Worm (Caenorhabditis elegans): ENCODE data around the gene srg-64.

srg-64 gene

DNA sequence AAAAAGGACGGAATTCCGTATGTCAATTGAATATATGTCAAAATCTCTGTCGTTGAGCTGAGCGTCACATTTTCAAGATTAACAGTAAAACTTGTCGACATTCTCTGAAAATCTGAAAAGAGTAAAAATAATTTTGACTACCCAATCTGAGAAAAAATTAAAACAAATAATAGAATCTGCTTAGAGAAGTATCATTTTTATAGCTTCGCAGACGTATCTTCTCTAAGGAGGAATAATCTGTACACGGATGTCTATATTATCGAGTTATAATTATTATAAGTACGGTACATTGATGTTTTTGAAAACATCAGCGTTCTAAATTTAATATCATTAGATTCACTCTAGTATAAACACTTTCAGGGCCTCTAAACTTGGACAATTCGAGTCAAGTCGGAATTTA, at the start of gene srg-64:
srg-64 (minus strand) TSS at position 101 of the 400 bp plus-strand sequence.
- TF ChIP-seq ref-1 (GFP tag; conservative IDR thresholded peaks at IDR 0.05) (no peak), med-1 (GFP tag; optimal IDR thresholded peaks at IDR 0.05; ENCODE audit: insufficient read depth) (no peak), ztf-29 (GFP tag; IDR thresholded peaks at IDR 0.05) (no peak), T22C8.4 (GFP tag; IDR thresholded peaks at IDR 0.05) (no peak), ztf-23 (GFP tag; IDR thresholded peaks at IDR 0.05) (no peak), cog-1 (tag; optimal IDR thresholded peaks at IDR 0.05) (no peak), tab-1 (GFP tag; IDR thresholded peaks at IDR 0.05) (no peak), klf-2 (GFP tag; conservative IDR thresholded peaks at IDR 0.05) (no peak), flt-1 (GFP tag; IDR thresholded peaks at IDR 0.05) (no peak)

DNA sequence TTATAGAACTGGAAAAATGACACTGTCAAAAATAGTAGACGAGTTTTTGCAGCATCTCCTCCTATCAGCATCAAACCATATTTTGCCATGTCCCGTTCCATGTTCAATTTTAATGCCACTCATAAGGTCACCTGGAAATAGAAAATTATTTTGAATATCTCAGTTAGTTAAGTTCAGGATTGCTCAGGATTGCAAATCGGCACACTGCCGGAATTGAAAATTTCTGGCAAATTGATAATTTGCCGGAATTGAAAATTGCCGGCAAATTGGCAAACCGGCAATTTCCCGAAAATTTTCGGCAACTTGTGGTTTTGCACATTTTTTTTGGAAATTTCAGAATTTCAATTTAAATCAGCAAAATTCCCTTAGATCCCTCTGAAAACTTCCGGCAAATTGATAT, 46.3 kb upstream of the srg-64 start, which contains the start of gene Y7A5A.5:
Y7A5A.5 (minus strand) TSS at position 101 of the 400 bp plus-strand sequence.
- no peak for TF ChIP-seq med-1 (GFP tag; optimal IDR thresholded peaks at IDR 0.05; ENCODE audit: insufficient read depth)
- no peak for TF ChIP-seq ztf-29 (GFP tag; IDR thresholded peaks at IDR 0.05)
- no peak for TF ChIP-seq cog-1 (tag; optimal IDR thresholded peaks at IDR 0.05)
- no peak for TF ChIP-seq ref-1 (GFP tag; conservative IDR thresholded peaks at IDR 0.05)
- TF ChIP-seq flt-1 (GFP tag; IDR thresholded peaks at IDR 0.05), result no peak
- no peak for TF ChIP-seq tab-1 (GFP tag; IDR thresholded peaks at IDR 0.05)

DNA sequence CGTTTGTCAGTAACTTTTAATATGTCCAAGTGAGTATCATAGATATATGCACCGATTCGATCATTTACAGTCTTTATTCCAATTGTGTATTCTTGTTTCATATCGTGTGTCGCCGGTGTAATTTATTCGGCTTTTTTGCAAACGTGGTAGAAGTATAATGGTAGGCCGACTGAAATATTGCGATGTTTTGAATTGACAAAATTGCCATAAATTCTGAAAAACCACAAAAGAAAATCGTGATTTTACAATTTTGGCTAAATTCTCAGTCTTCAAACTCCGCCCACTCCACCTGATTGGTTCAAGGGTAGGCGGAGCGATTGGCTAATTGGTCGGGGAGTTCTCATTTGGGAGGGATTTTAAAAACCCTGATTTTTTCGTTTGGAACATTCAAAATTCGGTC, 44.1 kb upstream of the srg-64 start, which contains the start of gene Y7A5A.3:
Y7A5A.3 (minus strand) TSS at position 101 of the 400 bp plus-strand sequence.
- no peak for TF ChIP-seq ref-1 (GFP tag; conservative IDR thresholded peaks at IDR 0.05)
- TF ChIP-seq flt-1 (GFP tag; IDR thresholded peaks at IDR 0.05), result no peak
- TF ChIP-seq med-1 (GFP tag; optimal IDR thresholded peaks at IDR 0.05; ENCODE audit: insufficient read depth), result no peak
- TF ChIP-seq klf-2 (GFP tag; conservative IDR thresholded peaks at IDR 0.05), result no peak
- TF ChIP-seq ztf-23 (GFP tag; IDR thresholded peaks at IDR 0.05), result no peak
- TF ChIP-seq cog-1 (tag; optimal IDR thresholded peaks at IDR 0.05), result no peak
- TF ChIP-seq T22C8.4 (GFP tag; IDR thresholded peaks at IDR 0.05), result no peak
- no peak for TF ChIP-seq tab-1 (GFP tag; IDR thresholded peaks at IDR 0.05)
- TF ChIP-seq ztf-29 (GFP tag; IDR thresholded peaks at IDR 0.05), result no peak

DNA sequence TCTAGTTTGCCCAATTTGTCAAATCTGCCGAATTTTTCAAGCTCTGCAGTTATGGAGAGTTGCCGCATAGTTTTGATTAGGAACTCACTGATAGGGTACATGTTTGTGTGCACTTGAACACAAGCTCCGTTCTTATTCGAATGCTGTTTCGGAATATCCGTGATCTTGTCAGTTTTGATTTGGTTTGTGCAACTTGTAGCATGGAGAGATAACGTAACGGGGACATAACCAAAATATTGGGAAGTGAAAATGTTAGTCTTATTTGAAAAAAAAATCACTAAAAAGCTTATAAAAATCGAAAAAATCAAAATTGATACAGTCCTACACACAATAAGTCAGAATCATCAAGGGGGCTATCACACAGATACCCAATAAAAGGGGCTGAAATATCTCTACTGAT, 41.6 kb upstream of the srg-64 start, which contains the start of gene Y7A5A.24:
Y7A5A.24 (minus strand) TSS at position 101 of the 400 bp plus-strand sequence.
- no peak for TF ChIP-seq T22C8.4 (GFP tag; IDR thresholded peaks at IDR 0.05)
- no peak for TF ChIP-seq ztf-23 (GFP tag; IDR thresholded peaks at IDR 0.05)
- TF ChIP-seq ref-1 (GFP tag; conservative IDR thresholded peaks at IDR 0.05), result no peak
- TF ChIP-seq flt-1 (GFP tag; IDR thresholded peaks at IDR 0.05), result no peak
- no peak for TF ChIP-seq med-1 (GFP tag; optimal IDR thresholded peaks at IDR 0.05; ENCODE audit: insufficient read depth)
- TF ChIP-seq cog-1 (tag; optimal IDR thresholded peaks at IDR 0.05), result no peak

- TF ChIP-seq T22C8.4 (GFP tag; IDR thresholded peaks at IDR 0.05) (no peak), cog-1 (tag; optimal IDR thresholded peaks at IDR 0.05) (no peak), ztf-29 (GFP tag; IDR thresholded peaks at IDR 0.05) (no peak), tab-1 (GFP tag; IDR thresholded peaks at IDR 0.05) (no peak), klf-2 (GFP tag; conservative IDR thresholded peaks at IDR 0.05) (no peak), ztf-23 (GFP tag; IDR thresholded peaks at IDR 0.05) (no peak), med-1 (GFP tag; optimal IDR thresholded peaks at IDR 0.05; ENCODE audit: insufficient read depth) (no peak), ref-1 (GFP tag; conservative IDR thresholded peaks at IDR 0.05) (no peak)
Observed at ce11 chrX:15779503-15779902, 39.1 kb upstream of the srg-64 start.

- no peak for TF ChIP-seq cog-1 (tag; optimal IDR thresholded peaks at IDR 0.05)
- no peak for TF ChIP-seq med-1 (GFP tag; optimal IDR thresholded peaks at IDR 0.05; ENCODE audit: insufficient read depth)
- no peak for TF ChIP-seq ztf-23 (GFP tag; IDR thresholded peaks at IDR 0.05)
- no peak for TF ChIP-seq klf-2 (GFP tag; conservative IDR thresholded peaks at IDR 0.05)
- TF ChIP-seq flt-1 (GFP tag; IDR thresholded peaks at IDR 0.05), result no peak
- no peak for TF ChIP-seq ref-1 (GFP tag; conservative IDR thresholded peaks at IDR 0.05)
- no peak for TF ChIP-seq T22C8.4 (GFP tag; IDR thresholded peaks at IDR 0.05)
- no peak for TF ChIP-seq tab-1 (GFP tag; IDR thresholded peaks at IDR 0.05)
- no peak for TF ChIP-seq ztf-29 (GFP tag; IDR thresholded peaks at IDR 0.05)
Observed at ce11 chrX:15773262-15773908, 33.0 kb upstream of the srg-64 start, which contains the start of gene Y7A5A.13. Gene Y7A5A.13, plus strand, starts transcription at chrX:15773858.

ce11 chrX:15772674-15773073, 32.2 kb upstream of the srg-64 start, which contains the start of gene Y7A5A.2:
Gene Y7A5A.2, minus strand, starts transcription at chrX:15772735.
- TF ChIP-seq ref-1 (GFP tag; conservative IDR thresholded peaks at IDR 0.05) (no peak), klf-2 (GFP tag; conservative IDR thresholded peaks at IDR 0.05) (no peak), T22C8.4 (GFP tag; IDR thresholded peaks at IDR 0.05) (no peak), cog-1 (tag; optimal IDR thresholded peaks at IDR 0.05) (no peak), flt-1 (GFP tag; IDR thresholded peaks at IDR 0.05) (no peak), med-1 (GFP tag; optimal IDR thresholded peaks at IDR 0.05; ENCODE audit: insufficient read depth) (no peak), ztf-29 (GFP tag; IDR thresholded peaks at IDR 0.05) (no peak), tab-1 (GFP tag; IDR thresholded peaks at IDR 0.05) (no peak), ztf-23 (GFP tag; IDR thresholded peaks at IDR 0.05) (no peak)

- TF ChIP-seq tab-1 (GFP tag; IDR thresholded peaks at IDR 0.05) (no peak), ref-1 (GFP tag; conservative IDR thresholded peaks at IDR 0.05) (no peak), T22C8.4 (GFP tag; IDR thresholded peaks at IDR 0.05) (no peak), cog-1 (tag; optimal IDR thresholded peaks at IDR 0.05) (no peak), ztf-23 (GFP tag; IDR thresholded peaks at IDR 0.05) (no peak), med-1 (GFP tag; optimal IDR thresholded peaks at IDR 0.05; ENCODE audit: insufficient read depth) (no peak), klf-2 (GFP tag; conservative IDR thresholded peaks at IDR 0.05) (no peak), ztf-29 (GFP tag; IDR thresholded peaks at IDR 0.05) (no peak), flt-1 (GFP tag; IDR thresholded peaks at IDR 0.05) (no peak)
Observed at ce11 chrX:15771411-15771810, 31.0 kb upstream of the srg-64 start, which contains the start of gene Y7A5A.1. Gene Y7A5A.1, minus strand, starts transcription at chrX:15771493.

- TF ChIP-seq cog-1 (tag; optimal IDR thresholded peaks at IDR 0.05), result no peak
- no peak for TF ChIP-seq flt-1 (GFP tag; IDR thresholded peaks at IDR 0.05)
- no peak for TF ChIP-seq ref-1 (GFP tag; conservative IDR thresholded peaks at IDR 0.05)
- TF ChIP-seq klf-2 (GFP tag; conservative IDR thresholded peaks at IDR 0.05), result no peak
- TF ChIP-seq ztf-29 (GFP tag; IDR thresholded peaks at IDR 0.05), result no peak
- no peak for TF ChIP-seq med-1 (GFP tag; optimal IDR thresholded peaks at IDR 0.05; ENCODE audit: insufficient read depth)
- no peak for TF ChIP-seq T22C8.4 (GFP tag; IDR thresholded peaks at IDR 0.05)
- no peak for TF ChIP-seq ztf-23 (GFP tag; IDR thresholded peaks at IDR 0.05)
- TF ChIP-seq tab-1 (GFP tag; IDR thresholded peaks at IDR 0.05), result no peak
Observed at ce11 chrX:15770787-15771186, 30.4 kb upstream of the srg-64 start.
